Worm (Caenorhabditis elegans) whole organism, L3 larva: ENCODE data around the gene abhd-3.2.

Experiments
- aly-2 ChIP-seq: fragments of 150-350 bp; optimal IDR thresholded peaks from 2 replicates; lab custom pipeline; 2014; ENCODE audit warnings: missing biosample characterization, missing genetic modification characterization
- ceh-16 ChIP-seq: sonication (generic microtip); optimal IDR thresholded peaks from 2 replicates; lab custom pipeline; 2017; ENCODE audit warnings: missing biosample characterization, missing genetic modification characterization
- ceh-28 ChIP-seq: fragments of 150-350 bp; optimal IDR thresholded peaks from 2 replicates; lab custom pipeline; 2014; ENCODE audit warnings: missing biosample characterization, missing genetic modification reagents, missing genetic modification characterization
- ceh-82 ChIP-seq: fragments of 150-350 bp; optimal IDR thresholded peaks from 2 replicates; lab custom pipeline; 2014; ENCODE audit warnings: missing biosample characterization, missing genetic modification characterization
- ceh-9 ChIP-seq: sonication (generic microtip); optimal IDR thresholded peaks from 2 replicates; lab custom pipeline; 2018; ENCODE audit warnings: missing biosample characterization, missing genetic modification characterization
- daf-12 ChIP-seq: fragments of 150-350 bp; optimal IDR thresholded peaks from 2 replicates; lab custom pipeline; 2014; ENCODE audit warnings: missing biosample characterization, missing genetic modification reagents, missing genetic modification characterization
- egl-5 ChIP-seq: fragments of 150-350 bp; optimal IDR thresholded peaks from 2 replicates; lab custom pipeline; 2017; ENCODE audit warnings: missing biosample characterization, missing genetic modification reagents, missing genetic modification characterization, inconsistent platforms
- elt-1 ChIP-seq: fragments of 150-350 bp; optimal IDR thresholded peaks from 2 replicates; lab custom pipeline; 2014; ENCODE audit warnings: missing biosample characterization, missing genetic modification characterization
- elt-2 ChIP-seq: sonication (generic microtip); optimal IDR thresholded peaks from 2 replicates; lab custom pipeline; 2016; ENCODE audit warnings: missing genetic modification reagents, mild to moderate bottlenecking, missing genetic modification characterization, missing compliant biosample characterization
- eor-1 ChIP-seq, 2 experiments: fragments of 150-350 bp; optimal IDR thresholded peaks; 2 replicates each; lab custom pipeline; 2014 to 2018; ENCODE audit warnings: missing biosample characterization in 2 of 2, missing genetic modification characterization in 2 of 2
- fkh-10 ChIP-seq: sonication (generic microtip); optimal IDR thresholded peaks from 2 replicates; lab custom pipeline; 2017; ENCODE audit warnings: missing biosample characterization, missing genetic modification reagents, missing genetic modification characterization
- hmg-11 ChIP-seq: sonication (generic microtip); optimal IDR thresholded peaks from 2 replicates; lab custom pipeline; 2016; ENCODE audit warnings: missing genetic modification characterization, missing compliant biosample characterization
- jun-1 ChIP-seq: fragments of 150-350 bp; optimal IDR thresholded peaks from 2 replicates; lab custom pipeline; 2014; ENCODE audit warnings: missing biosample characterization, missing genetic modification reagents, missing genetic modification characterization
- lin-39 ChIP-seq: fragments of 150-350 bp; optimal IDR thresholded peaks from 2 replicates; lab custom pipeline; 2018; ENCODE audit warnings: missing biosample characterization, missing genetic modification reagents, missing genetic modification characterization
- lsy-12 ChIP-seq: sonication (generic microtip); optimal IDR thresholded peaks from 2 replicates; lab custom pipeline; 2016; ENCODE audit warnings: mild to moderate bottlenecking, missing genetic modification characterization, missing compliant biosample characterization
- nfya-1 ChIP-seq: sonication (generic microtip); optimal IDR thresholded peaks from 2 replicates; lab custom pipeline; 2017; ENCODE audit warnings: missing genetic modification characterization, mild to moderate bottlenecking, missing compliant biosample characterization, antibody characterized with exemption, moderate library complexity; ENCODE audit not compliant: insufficient read depth
- nhr-11 ChIP-seq: fragments of 150-350 bp; optimal IDR thresholded peaks from 2 replicates; lab custom pipeline; 2014; ENCODE audit warnings: missing biosample characterization, missing genetic modification characterization
- nhr-23 ChIP-seq: fragments of 150-350 bp; optimal IDR thresholded peaks from 2 replicates; lab custom pipeline; 2014; ENCODE audit warnings: missing biosample characterization, missing genetic modification reagents, missing genetic modification characterization
- nhr-25 ChIP-seq: sonication (generic microtip); optimal IDR thresholded peaks from 2 replicates; lab custom pipeline; 2017; ENCODE audit warnings: missing biosample characterization, missing genetic modification characterization
- nhr-43 ChIP-seq: sonication (generic microtip); optimal IDR thresholded peaks from 2 replicates; lab custom pipeline; 2016; ENCODE audit warnings: mild to moderate bottlenecking, missing genetic modification characterization, missing compliant biosample characterization; ENCODE audit not compliant: poor library complexity, severe bottlenecking
- nhr-67 ChIP-seq: fragments of 150-350 bp; optimal IDR thresholded peaks from 2 replicates; lab custom pipeline; 2014; ENCODE audit warnings: missing biosample characterization, missing genetic modification characterization
- nhr-77 ChIP-seq: fragments of 150-350 bp; optimal IDR thresholded peaks from 2 replicates; lab custom pipeline; 2014; ENCODE audit warnings: missing biosample characterization, missing genetic modification characterization
- pha-4 ChIP-seq: fragments of 150-350 bp; optimal IDR thresholded peaks from 2 replicates; lab custom pipeline; 2014; ENCODE audit warnings: missing biosample characterization, missing genetic modification reagents, missing genetic modification characterization
- pqm-1 ChIP-seq: fragments of 150-350 bp; optimal IDR thresholded peaks from 2 replicates; lab custom pipeline; 2017; ENCODE audit warnings: missing biosample characterization, missing genetic modification characterization, inconsistent platforms
- sea-2 ChIP-seq: fragments of 150-350 bp; sonication (generic microtip); optimal IDR thresholded peaks from 4 replicates; lab custom pipeline; 2014; ENCODE audit warnings: missing biosample characterization, missing genetic modification reagents, missing genetic modification characterization
- snpc-4 ChIP-seq: fragments of 150-350 bp; optimal IDR thresholded peaks from 2 replicates; lab custom pipeline; 2014; ENCODE audit warnings: missing biosample characterization, missing genetic modification characterization

The abhd-3.2 gene

DNA sequence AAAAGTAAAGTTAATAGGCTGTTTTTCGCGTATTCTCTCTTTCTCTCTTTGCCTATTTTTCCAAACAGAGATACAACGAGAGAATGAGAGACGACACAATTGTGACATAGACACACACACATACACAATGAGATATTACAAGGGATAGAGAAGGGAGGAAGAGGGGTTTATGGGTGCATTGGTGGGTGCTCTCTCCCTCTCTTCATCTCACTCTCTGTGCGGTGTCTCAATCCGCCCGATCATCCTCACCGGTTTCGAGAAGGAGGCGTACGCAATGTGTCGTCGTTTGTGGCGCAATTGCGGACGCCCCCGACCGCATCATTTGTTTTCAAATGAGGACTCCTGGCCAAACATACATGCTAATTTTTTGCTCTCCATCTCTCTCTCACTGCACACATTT is 28.3 kb downstream of the abhd-3.2 start (continued):
- TF ChIP-seq pqm-1 (no peak), egl-5 (tag; lab: Kevin White, UChicago) (peak; percentile 94), lsy-12 (tag; lab: Kevin White, UChicago) (peak; percentile 82), nhr-43 (tag; lab: Kevin White, UChicago) (peak; percentile 78), hmg-11 (tag; lab: Kevin White, UChicago) (peak; percentile 100), ceh-9 (tag; lab: Kevin White, UChicago) (no peak), jun-1 (tag; lab: Kevin White, UChicago) (peak; percentile 84), nhr-77 (tag; lab: Kevin White, UChicago) (no peak), sea-2 (GFP tag; lab: Kevin White, UChicago) (peak; percentile 71)
- TF ChIP-seq, all 47 proteins: peak for 32

DNA sequence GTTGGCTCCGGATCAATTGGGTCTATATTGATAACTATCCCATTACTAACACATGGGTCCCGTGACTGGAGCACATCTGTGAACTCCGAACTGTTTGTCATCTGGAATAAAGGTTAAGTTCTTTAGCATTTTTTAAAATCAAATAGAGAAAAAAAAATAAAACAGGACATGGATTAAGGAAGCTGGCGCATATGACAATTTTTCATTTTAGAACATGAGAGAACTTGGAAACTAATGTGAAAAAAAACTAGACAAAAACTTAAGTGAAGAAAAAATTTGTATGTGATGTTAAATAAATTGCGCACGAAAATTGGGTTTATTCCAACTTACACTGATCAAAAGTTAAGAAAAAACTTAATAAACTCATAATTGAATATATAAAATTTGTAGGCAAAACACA is 29.0 kb downstream of the abhd-3.2 start, which contains the start of gene sms-2:
TSS of gene sms-2 (minus strand) at position 101 of the 400 bp plus-strand sequence.
- no peak for TF ChIP-seq lin-39
- no peak for TF ChIP-seq aly-2 (tag; lab: Kevin White, UChicago)
- TF ChIP-seq daf-12 (tag; lab: Kevin White, UChicago): no peak
- TF ChIP-seq ceh-16 (tag; lab: Kevin White, UChicago): no peak
- no peak for TF ChIP-seq eor-1 (tag; optimal IDR thresholded peaks at IDR 0.05; lab: Kevin White, UChicago)
- no peak for TF ChIP-seq fkh-10
- TF ChIP-seq pqm-1: no peak
- TF ChIP-seq nhr-23 (tag; lab: Kevin White, UChicago): no peak
- no peak for TF ChIP-seq lsy-12 (tag; lab: Kevin White, UChicago)
- no peak for TF ChIP-seq sea-2 (GFP tag; lab: Kevin White, UChicago)
- TF ChIP-seq nhr-67: no peak

DNA sequence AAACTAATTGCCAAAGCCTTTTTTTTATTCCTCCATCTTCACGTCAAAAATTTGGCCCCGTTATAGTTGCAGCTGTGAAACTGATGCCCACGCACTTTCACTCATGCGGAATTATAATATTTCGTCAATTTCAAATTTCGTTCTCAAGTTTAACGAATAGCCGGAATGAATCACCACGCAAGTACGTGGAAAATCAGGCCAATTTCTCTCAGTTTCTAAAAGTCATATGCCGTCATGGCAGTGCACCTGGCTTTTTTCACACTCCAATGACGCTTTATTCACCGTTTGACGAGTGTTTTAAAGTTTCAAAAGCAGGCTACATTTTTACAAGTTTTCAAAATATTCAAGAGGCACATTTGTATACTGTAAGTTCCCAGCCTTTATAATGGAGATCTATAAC is 29.9 kb downstream of the abhd-3.2 start:
- TF ChIP-seq pha-4 (tag; lab: Kevin White, UChicago) (no peak), ceh-82 (tag; lab: Kevin White, UChicago) (no peak)

DNA sequence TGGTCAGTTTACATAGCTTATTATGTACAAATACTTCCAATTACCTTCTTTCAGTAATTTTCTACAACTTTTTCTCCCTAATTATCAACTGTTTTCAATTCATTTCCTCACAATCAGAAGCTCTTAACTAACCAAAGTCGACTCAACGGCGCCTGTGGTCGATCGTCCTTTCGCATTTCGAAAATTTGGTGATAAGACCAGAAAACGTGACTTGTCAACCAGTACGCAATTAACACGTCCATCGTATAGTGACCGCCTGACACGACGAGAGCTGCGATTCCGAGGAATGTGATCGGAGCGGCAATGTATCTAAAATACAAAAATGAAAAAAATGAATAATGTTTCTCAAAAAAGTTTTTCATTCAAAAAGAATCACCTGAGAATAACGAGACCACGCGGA is 32.1 kb downstream of the abhd-3.2 start:
- peak; percentile 80 for TF ChIP-seq elt-2 (tag; lab: Kevin White, UChicago)
- peak; percentile 59 for TF ChIP-seq pqm-1
- no peak for TF ChIP-seq elt-1 (tag; lab: Kevin White, UChicago)
- peak; percentile 31 for TF ChIP-seq pha-4 (tag; lab: Kevin White, UChicago)
- TF ChIP-seq nfya-1 (tag; lab: Kevin White, UChicago): peak; percentile 80

DNA sequence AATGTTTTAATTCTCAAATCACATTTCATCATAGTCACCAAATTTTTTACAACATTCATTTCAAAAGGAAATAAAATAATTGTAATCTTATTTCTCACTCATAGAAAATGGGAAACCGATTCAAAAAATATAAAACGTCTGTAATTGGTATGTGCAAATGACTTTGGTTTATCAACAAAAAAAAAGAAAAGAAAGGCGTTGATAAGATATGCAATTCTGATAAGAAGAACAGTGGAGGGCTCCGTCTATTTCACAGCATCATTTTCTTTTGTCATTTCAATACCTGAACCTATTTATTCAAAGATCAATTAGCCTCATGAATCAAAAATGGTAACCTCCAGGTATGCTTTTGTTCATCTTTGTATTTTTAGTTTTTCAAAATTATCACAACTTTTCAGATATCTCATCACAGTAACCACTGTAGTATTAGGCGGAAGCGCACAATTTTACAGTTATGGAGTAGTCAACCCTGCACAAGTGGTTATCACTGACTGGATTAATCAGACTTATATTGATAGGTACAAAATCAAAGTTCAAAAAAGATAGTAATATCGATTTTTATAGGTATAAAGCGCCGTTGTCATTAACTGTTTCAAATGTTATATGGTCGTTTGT is 39.4 kb downstream of the abhd-3.2 start, which contains the start of gene F53H8.3:
TSS of gene F53H8.3 (plus strand) at position 275 of the 615 bp plus-strand sequence.
- TF ChIP-seq nhr-25 (tag; lab: Kevin White, UChicago): no peak
- TF ChIP-seq pha-4 (tag; lab: Kevin White, UChicago): peak; percentile 27
- TF ChIP-seq elt-2 (tag; lab: Kevin White, UChicago): peak; percentile 92

DNA sequence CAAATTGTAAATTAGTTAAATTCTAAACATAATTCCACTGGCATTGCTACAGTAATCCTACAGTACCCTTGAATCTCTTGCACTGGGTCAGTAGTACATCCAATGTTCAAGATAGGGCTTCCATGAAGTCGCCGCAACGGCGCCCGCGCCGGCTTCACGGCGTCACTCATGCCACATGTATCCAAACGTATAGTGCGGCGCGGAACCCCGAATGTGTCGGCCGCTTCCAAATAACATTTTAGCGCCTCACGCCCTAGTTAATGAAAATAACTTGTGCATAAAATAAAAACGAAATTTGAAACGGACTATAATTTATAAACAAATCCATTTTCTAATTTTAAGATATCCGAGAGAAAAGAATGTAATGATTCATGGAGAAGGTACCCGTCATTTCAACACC is 41.8 kb downstream of the abhd-3.2 start:
- TF ChIP-seq snpc-4 (peak; percentile 47), nhr-43 (tag; lab: Kevin White, UChicago) (no peak), nhr-11 (tag; lab: Kevin White, UChicago) (no peak), nhr-23 (tag; lab: Kevin White, UChicago) (no peak)
- TF ChIP-seq, all 47 proteins: peak for 1

DNA sequence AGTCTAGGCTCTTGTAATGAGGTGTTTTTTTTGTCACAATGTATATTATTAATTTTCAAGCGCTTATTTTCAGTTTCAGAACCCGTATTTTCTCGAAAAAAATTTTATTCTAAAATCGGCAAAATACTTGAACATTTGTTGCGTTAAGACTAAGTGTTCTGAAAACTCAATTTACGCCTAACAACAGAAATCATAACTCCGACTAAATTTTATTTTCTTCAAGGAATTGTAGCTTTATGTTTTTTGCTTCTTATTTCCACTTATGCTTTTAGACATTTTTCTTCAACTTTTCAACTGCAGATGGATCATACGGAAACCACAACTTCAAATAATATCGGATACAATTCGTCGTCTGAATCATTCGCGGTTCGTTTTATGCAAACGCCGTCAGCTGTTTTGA is 44.3 kb downstream of the abhd-3.2 start, which contains the start of gene F35H12.1:
TSS of gene F35H12.1 (plus strand) at position 301 of the 400 bp plus-strand sequence.
- TF ChIP-seq ceh-9 (tag; lab: Kevin White, UChicago) (no peak), elt-1 (tag; lab: Kevin White, UChicago) (no peak), ceh-28 (tag; lab: Kevin White, UChicago) (no peak)
